Worm (Caenorhabditis elegans): ENCODE data around the gene usp-39.

- TF ChIP-seq zip-5 (tag; optimal IDR thresholded peaks at IDR 0.05): no peak
- TF ChIP-seq unc-3 (GFP tag; conservative IDR thresholded peaks at IDR 0.05): no peak
- TF ChIP-seq unc-3 (tag; optimal IDR thresholded peaks at IDR 0.05): no peak
- TF ChIP-seq odd-2 (tag; optimal IDR thresholded peaks at IDR 0.05): no peak
- no peak for TF ChIP-seq lim-6 (tag; optimal IDR thresholded peaks at IDR 0.05)
- no peak for TF ChIP-seq pha-4 (tag; optimal IDR thresholded peaks at IDR 0.05)
- no peak for TF ChIP-seq elt-2 (tag; optimal IDR thresholded peaks at IDR 0.05)
- TF ChIP-seq nhr-11 (tag; optimal IDR thresholded peaks at IDR 0.05): no peak
- TF ChIP-seq C38D4.7 (GFP tag; optimal IDR thresholded peaks at IDR 0.05): no peak
- no peak for TF ChIP-seq dve-1 (tag; optimal IDR thresholded peaks at IDR 0.05)
- no peak for TF ChIP-seq sox-4 (tag; optimal IDR thresholded peaks at IDR 0.05)
- no peak for TF ChIP-seq che-1 (tag; optimal IDR thresholded peaks at IDR 0.05)
- TF ChIP-seq ceh-30 (tag; optimal IDR thresholded peaks at IDR 0.05): no peak
- no peak for TF ChIP-seq ceh-9 (tag; optimal IDR thresholded peaks at IDR 0.05)
- no peak for TF ChIP-seq hlh-30 (tag; optimal IDR thresholded peaks at IDR 0.05; ENCODE audit: insufficient read depth)
These were observed 43.1 kb upstream of the usp-39 start, which contains the start of gene bath-13 for ce11 chrII:2521960-2522359.

All from whole organism, late embryonic.